Worm (Caenorhabditis elegans) whole organism, L1 larva: ENCODE measurements around the gene C35B1.8.

Experiments
- dpl-1 ChIP-seq, 3 experiments: fragments of 150-350 bp in 2 of 3; sonication (generic microtip) in 1 of 3; optimal IDR thresholded peaks; 2 replicates each; lab custom pipeline; 2014 to 2017; ENCODE audit warnings: missing biosample characterization in 3 of 3, missing genetic modification characterization in 3 of 3, missing genetic modification reagents in 3 of 3
- lin-35 ChIP-seq, 2 experiments: fragments of 150-350 bp; optimal IDR thresholded peaks; 2 replicates each; lab custom pipeline; 2014; ENCODE audit warnings: missing biosample characterization in 2 of 2, missing genetic modification characterization in 2 of 2, missing genetic modification reagents in 2 of 2
- lin-39 ChIP-seq: fragments of 150-350 bp; optimal IDR thresholded peaks from 2 replicates; lab custom pipeline; 2014; ENCODE audit warnings: missing biosample characterization, missing genetic modification reagents, missing genetic modification characterization
- mdl-1 ChIP-seq, 2 experiments: fragments of 150-350 bp; optimal IDR thresholded peaks; 2 replicates each; lab custom pipeline; 2014 to 2017; ENCODE audit warnings: missing biosample characterization in 2 of 2, missing genetic modification characterization in 2 of 2, inconsistent platforms in 1 of 2
- mep-1 ChIP-seq: fragments of 150-350 bp; optimal IDR thresholded peaks from 2 replicates; lab custom pipeline; 2014; ENCODE audit warnings: missing biosample characterization, missing genetic modification characterization
- nhr-11 ChIP-seq: fragments of 150-350 bp; optimal IDR thresholded peaks from 2 replicates; lab custom pipeline; 2014; ENCODE audit warnings: missing biosample characterization, missing genetic modification characterization
- sox-4 ChIP-seq: sonication (generic microtip); optimal IDR thresholded peaks from 2 replicates; lab custom pipeline; 2016; ENCODE audit warnings: missing genetic modification characterization, missing compliant biosample characterization
- tbx-2 ChIP-seq: sonication (generic microtip); optimal IDR thresholded peaks from 2 replicates; lab custom pipeline; 2016; ENCODE audit warnings: missing genetic modification characterization, missing compliant biosample characterization

ce11 chrIV:4094364-4094763 is 15.6 kb upstream of the C35B1.8 start:
- TF ChIP-seq lin-35 (GFP tag; optimal IDR thresholded peaks at IDR 0.05; lab: Kevin White, UChicago) (no peak), sox-4 (tag; lab: Kevin White, UChicago) (no peak), mep-1 (tag; lab: Kevin White, UChicago) (no peak), dpl-1 (GFP tag; optimal IDR thresholded peaks at IDR 0.05; lab: Kevin White, UChicago) (no peak), mdl-1 (tag; optimal IDR thresholded peaks at IDR 0.05; lab: Kevin White, UChicago) (no peak), nhr-11 (tag; lab: Kevin White, UChicago) (no peak), tbx-2 (no peak), lin-39 (tag; lab: Kevin White, UChicago) (no peak)
